Fruit fly (Drosophila melanogaster): ENCODE results near the gene gdl-ORF39.

gdl-ORF39 gene

DNA sequence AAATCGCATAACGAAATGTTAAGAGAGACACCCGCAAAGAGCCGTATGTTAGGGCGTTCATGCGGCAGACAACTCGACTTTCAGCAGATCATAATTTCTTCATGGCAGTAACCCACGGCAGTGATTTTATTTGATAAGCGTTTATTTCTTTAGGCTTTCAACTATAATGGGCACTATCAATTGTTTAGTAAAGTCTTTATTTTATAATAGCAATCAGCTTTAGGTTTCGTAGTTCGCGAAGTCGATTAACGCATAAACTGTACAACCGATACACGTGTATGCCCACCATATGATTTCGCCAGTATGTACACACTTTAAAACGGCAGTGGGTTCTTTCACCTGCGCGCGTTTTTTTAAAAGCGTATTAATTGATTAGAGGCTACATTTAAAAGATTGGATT is 1.0 kb upstream of the gdl-ORF39 start, which contains the start of gene CG7841 (continued):
- TF ChIP-seq CG1602 (GFP tag; optimal IDR thresholded peaks at IDR 0.05) (peak; percentile 93), CG11247 (GFP tag; IDR thresholded peaks at IDR 0.05) (peak; percentile 92), GATAe (GFP tag; conservative IDR thresholded peaks at IDR 0.05) (no peak; the same call in 1 of the 2 replicates), CG9727 (GFP tag; optimal IDR thresholded peaks at IDR 0.05) (peak; percentile 99), lola (GFP tag; optimal IDR thresholded peaks at IDR 0.05) (peak in 1 of 3 experiments; percentile 98), CG10366 (GFP tag; IDR thresholded peaks at IDR 0.05) (peak; percentile 94), slou (GFP tag; optimal IDR thresholded peaks at IDR 0.05) (peak; percentile 89), NFAT (GFP tag; IDR thresholded peaks at IDR 0.05) (no peak; the same call in 1 of the 2 replicates), CG10209 (GFP tag; optimal IDR thresholded peaks at IDR 0.05) (peak; percentile 97), CG30020 (tag; optimal IDR thresholded peaks at IDR 0.05) (peak; percentile 89), pzg (GFP tag; optimal IDR thresholded peaks at IDR 0.05) (peak; percentile 53), CG9797 (GFP tag; optimal IDR thresholded peaks at IDR 0.05) (peak; percentile 66), Hmx (GFP tag; optimal IDR thresholded peaks at IDR 0.05) (peak; percentile 93), MBD-R2 (GFP tag; IDR thresholded peaks at IDR 0.05) (peak; percentile 94), ci (GFP tag; IDR thresholded peaks at IDR 0.05) (peak; percentile 99), CG3407 (GFP tag; optimal IDR thresholded peaks at IDR 0.05) (peak; percentile 95), CG17328 (GFP tag; IDR thresholded peaks at IDR 0.05) (peak; percentile 98), CG2875 (GFP tag; optimal IDR thresholded peaks at IDR 0.05) (peak; percentile 97), CG14441 (GFP tag; IDR thresholded peaks at IDR 0.05) (peak; percentile 91; the same call in 1 of the 2 replicates), Rfx (GFP tag; IDR thresholded peaks at IDR 0.05) (peak; percentile 98), CG34422 (GFP tag; IDR thresholded peaks at IDR 0.05) (peak; percentile 94), CG11456 (GFP tag; IDR thresholded peaks at IDR 0.05) (no peak), ara (GFP tag; IDR thresholded peaks at IDR 0.05) (peak; percentile 96), CG18476 (GFP tag; optimal IDR thresholded peaks at IDR 0.05) (peak; percentile 97), CrebB (tag; optimal IDR thresholded peaks at IDR 0.05) (peak; percentile 99), CG1024 (GFP tag; IDR thresholded peaks at IDR 0.05) (peak; percentile 94; the same call in 1 of the 2 replicates), CG6683 (GFP tag; optimal IDR thresholded peaks at IDR 0.05) (peak; percentile 97), HLHmδ (GFP tag; optimal IDR thresholded peaks at IDR 0.05) (peak; percentile 14), sens (GFP tag) (peak; percentile 99), CG42726 (GFP tag; IDR thresholded peaks at IDR 0.05; ENCODE audit: partially characterized antibody) (0 out of 2 replicates have a peak, but pooled peaks have one; percentile 4), Abd-B (GFP tag; optimal IDR thresholded peaks at IDR 0.05) (peak; percentile 89), CG14050 (GFP tag; IDR thresholded peaks at IDR 0.05) (peak; percentile 96), CG10147 (GFP tag; optimal IDR thresholded peaks at IDR 0.05) (peak; percentile 98), h (optimal IDR thresholded peaks at IDR 0.05) (no peak), CG7963 (GFP tag; IDR thresholded peaks at IDR 0.05; ENCODE audit: partially characterized antibody) (no peak), CG31224 (GFP tag; IDR thresholded peaks at IDR 0.05) (peak; percentile 89), croc (GFP tag; conservative IDR thresholded peaks at IDR 0.05) (peak; percentile 86), gro (GFP tag; optimal IDR thresholded peaks at IDR 0.05) (peak; percentile 99), CG17612 (GFP tag; IDR thresholded peaks at IDR 0.05) (peak; percentile 83; the same call in 1 of the 2 replicates), CG8290 (GFP tag; optimal IDR thresholded peaks at IDR 0.05) (peak; percentile 94), CG8290 (tag; optimal IDR thresholded peaks at IDR 0.05) (peak; percentile 94 to 96), sna (GFP tag; IDR thresholded peaks at IDR 0.05; ENCODE audit: partially characterized antibody) (no peak), ewg (GFP tag; optimal IDR thresholded peaks at IDR 0.05) (peak; percentile 92), HmgZ (tag; optimal IDR thresholded peaks at IDR 0.05) (peak; percentile 99), CG4707 (GFP tag; optimal IDR thresholded peaks at IDR 0.05) (peak; percentile 96), Usf (GFP tag; optimal IDR thresholded peaks at IDR 0.05) (peak; percentile 93), ato (GFP tag; IDR thresholded peaks at IDR 0.05; ENCODE audit: partially characterized antibody) (no peak), Dip3 (GFP tag; optimal IDR thresholded peaks at IDR 0.05) (peak; percentile 97), CG3847 (GFP tag; IDR thresholded peaks at IDR 0.05) (peak; percentile 94), CG2120 (GFP tag; optimal IDR thresholded peaks at IDR 0.05) (peak; percentile 98), stc (GFP tag; IDR thresholded peaks at IDR 0.05) (peak; percentile 97)

Data from whole organism, embryonic.